Worm (Caenorhabditis elegans): ENCODE measurements around the gene epg-9.

The epg-9 gene

ce11 chrIV:2600841-2601240 is at the start of gene epg-9:
epg-9 (plus strand) TSS chrIV:2601141.
- no peak for TF ChIP-seq snpc-4 (tag; optimal IDR thresholded peaks at IDR 0.05)
- no peak for TF ChIP-seq zag-1 (tag; optimal IDR thresholded peaks at IDR 0.05)
- no peak for TF ChIP-seq ztf-4 (tag; optimal IDR thresholded peaks at IDR 0.05)
- TF ChIP-seq ceh-9 (tag; optimal IDR thresholded peaks at IDR 0.05) = no peak
- TF ChIP-seq ZK546.5 (tag; optimal IDR thresholded peaks at IDR 0.05) = no peak
- TF ChIP-seq ceh-28 (tag; optimal IDR thresholded peaks at IDR 0.05) = no peak
- peak; percentile 16 for TF ChIP-seq hmg-11 (tag; optimal IDR thresholded peaks at IDR 0.05)

- TF ChIP-seq ceh-9 (tag; optimal IDR thresholded peaks at IDR 0.05) (no peak), ceh-28 (tag; optimal IDR thresholded peaks at IDR 0.05) (peak; percentile 82)
Observed at ce11 chrIV:2551418-2551817, 49.5 kb upstream of the epg-9 start, which contains the start of gene Y69A2AR.23. Y69A2AR.23 (minus strand) TSS chrIV:2551684.

ce11 chrIV:2551838-2552237 is 49.1 kb upstream of the epg-9 start:
- no peak for TF ChIP-seq nfya-1 (tag; optimal IDR thresholded peaks at IDR 0.05; ENCODE audit: insufficient read depth)
- no peak for TF ChIP-seq unc-39 (tag; optimal IDR thresholded peaks at IDR 0.05)
- no peak for TF ChIP-seq lsy-12 (tag; optimal IDR thresholded peaks at IDR 0.05)
- no peak for TF ChIP-seq nhr-43 (tag; optimal IDR thresholded peaks at IDR 0.05; ENCODE audit: poor library complexity, severe bottlenecking)
- TF ChIP-seq daf-12 (tag; optimal IDR thresholded peaks at IDR 0.05) = no peak
- TF ChIP-seq jun-1 (tag; optimal IDR thresholded peaks at IDR 0.05) = no peak
- no peak for TF ChIP-seq nhr-76 (tag; optimal IDR thresholded peaks at IDR 0.05)
- no peak for TF ChIP-seq tbx-2 (tag; optimal IDR thresholded peaks at IDR 0.05)
- no peak for TF ChIP-seq aly-2 (tag; optimal IDR thresholded peaks at IDR 0.05)
- TF ChIP-seq R02D3.7 (tag; optimal IDR thresholded peaks at IDR 0.05) = no peak
- TF ChIP-seq unc-62 (GFP tag; optimal IDR thresholded peaks at IDR 0.05) = no peak
- TF ChIP-seq pha-4 (tag; optimal IDR thresholded peaks at IDR 0.05) = no peak

ce11 chrIV:2552276-2552675 is 48.7 kb upstream of the epg-9 start:
- peak; percentile 79 for TF ChIP-seq ceh-28 (tag; optimal IDR thresholded peaks at IDR 0.05)
- TF ChIP-seq nhr-67 (tag; optimal IDR thresholded peaks at IDR 0.05) = no peak

ce11 chrIV:2552855-2553254 is 48.1 kb upstream of the epg-9 start:
- TF ChIP-seq egl-5 (tag; optimal IDR thresholded peaks at IDR 0.05) (no peak), ceh-28 (tag; optimal IDR thresholded peaks at IDR 0.05) (no peak), nhr-77 (tag; optimal IDR thresholded peaks at IDR 0.05) (no peak), unc-62 (GFP tag; optimal IDR thresholded peaks at IDR 0.05) (no peak), fos-1 (tag; optimal IDR thresholded peaks at IDR 0.05) (no peak), lin-39 (tag; optimal IDR thresholded peaks at IDR 0.05) (no peak), fkh-2 (tag; optimal IDR thresholded peaks at IDR 0.05) (no peak), elt-2 (tag; optimal IDR thresholded peaks at IDR 0.05) (no peak), unc-39 (tag; optimal IDR thresholded peaks at IDR 0.05) (no peak), egl-27 (tag; optimal IDR thresholded peaks at IDR 0.05) (no peak), ceh-9 (tag; optimal IDR thresholded peaks at IDR 0.05) (no peak), pha-4 (tag; optimal IDR thresholded peaks at IDR 0.05) (no peak), nhr-11 (tag; optimal IDR thresholded peaks at IDR 0.05) (no peak), tbx-2 (tag; optimal IDR thresholded peaks at IDR 0.05) (no peak), nhr-25 (tag; optimal IDR thresholded peaks at IDR 0.05) (no peak)

ce11 chrIV:2556211-2556610 is 44.7 kb upstream of the epg-9 start:
- TF ChIP-seq nhr-28 (tag; optimal IDR thresholded peaks at IDR 0.05) (no peak), pqm-1 (tag; optimal IDR thresholded peaks at IDR 0.05) (no peak), ztf-11 (tag; optimal IDR thresholded peaks at IDR 0.05) (no peak), mml-1 (tag; optimal IDR thresholded peaks at IDR 0.05) (no peak), mdl-1 (tag; optimal IDR thresholded peaks at IDR 0.05) (no peak), nhr-12 (tag; optimal IDR thresholded peaks at IDR 0.05) (no peak), lin-15B (tag; optimal IDR thresholded peaks at IDR 0.05) (no peak), ceh-82 (tag; optimal IDR thresholded peaks at IDR 0.05) (no peak)

Measured in whole organism, L3 larva.